Worm (Caenorhabditis elegans) whole organism, L2 larva: ENCODE data around the gene ccz-1.
A peak's percentile ranks its signal among the peaks of the same experiment; 100 is the strongest.

ENCODE experiments used
- C34F6.9 ChIP-seq: fragments of 150-350 bp; optimal IDR thresholded peaks from 2 replicates; lab custom pipeline; 2014; ENCODE audit warnings: missing biosample characterization, missing genetic modification characterization
- F13H6.1 ChIP-seq: sonication (generic microtip); optimal IDR thresholded peaks from 2 replicates; lab custom pipeline; 2016; ENCODE audit warnings: missing genetic modification characterization, missing compliant biosample characterization
- R02D3.7 ChIP-seq: fragments of 150-350 bp; optimal IDR thresholded peaks from 2 replicates; lab custom pipeline; 2014; ENCODE audit warnings: missing biosample characterization, missing genetic modification characterization
- Y55F3AM.14 ChIP-seq: fragments of 200-800 bp; sonication (Bioruptor generic); optimal IDR thresholded peaks from 2 replicates; lab custom pipeline; 2018; ENCODE audit warnings: mild to moderate bottlenecking, missing genetic modification characterization, missing compliant biosample characterization
- ZK546.5 ChIP-seq: sonication (generic microtip); optimal IDR thresholded peaks from 2 replicates; lab custom pipeline; 2017; ENCODE audit warnings: missing biosample characterization, missing genetic modification characterization
- alr-1 ChIP-seq: fragments of 150-350 bp; optimal IDR thresholded peaks from 2 replicates; lab custom pipeline; 2014; ENCODE audit warnings: missing biosample characterization, missing genetic modification characterization
- aly-2 ChIP-seq: fragments of 150-350 bp; optimal IDR thresholded peaks from 2 replicates; lab custom pipeline; 2014; ENCODE audit warnings: missing biosample characterization, missing genetic modification characterization
- ama-1 ChIP-seq: fragments of 150-350 bp; optimal IDR thresholded peaks from 2 replicates; lab custom pipeline; 2018; ENCODE audit warnings: inconsistent platforms
- blmp-1 ChIP-seq: sonication (generic microtip); optimal IDR thresholded peaks from 2 replicates; lab custom pipeline; 2017; ENCODE audit warnings: missing genetic modification characterization, mild to moderate bottlenecking, missing compliant biosample characterization, antibody characterized with exemption, moderate library complexity; ENCODE audit not compliant: insufficient read depth
- ceh-16 ChIP-seq: fragments of 150-350 bp; optimal IDR thresholded peaks from 2 replicates; lab custom pipeline; 2014; ENCODE audit warnings: missing biosample characterization, missing genetic modification characterization
- ceh-82 ChIP-seq: fragments of 150-350 bp; optimal IDR thresholded peaks from 2 replicates; lab custom pipeline; 2014; ENCODE audit warnings: missing biosample characterization, missing genetic modification characterization
- crh-2 ChIP-seq: sonication (generic microtip); optimal IDR thresholded peaks from 2 replicates; lab custom pipeline; 2017; ENCODE audit warnings: missing biosample characterization, missing genetic modification characterization
- dmd-4 ChIP-seq: sonication (generic microtip); optimal IDR thresholded peaks from 2 replicates; lab custom pipeline; 2017; ENCODE audit warnings: missing biosample characterization, missing genetic modification characterization
- egl-27 ChIP-seq: sonication (generic microtip); optimal IDR thresholded peaks from 3 replicates; lab custom pipeline; 2017; ENCODE audit warnings: missing biosample characterization, missing genetic modification reagents, missing genetic modification characterization
- elt-1 ChIP-seq: fragments of 150-350 bp; optimal IDR thresholded peaks from 2 replicates; lab custom pipeline; 2014; ENCODE audit warnings: missing biosample characterization, missing genetic modification characterization
- elt-3 ChIP-seq: sonication (generic microtip); optimal IDR thresholded peaks from 2 replicates; lab custom pipeline; 2017; ENCODE audit warnings: missing biosample characterization, missing genetic modification characterization
- fos-1 ChIP-seq: fragments of 150-350 bp; optimal IDR thresholded peaks from 2 replicates; lab custom pipeline; 2014; ENCODE audit warnings: missing biosample characterization, missing genetic modification characterization
- gmeb-1 ChIP-seq: fragments of 150-350 bp; optimal IDR thresholded peaks from 2 replicates; lab custom pipeline; 2014; ENCODE audit warnings: missing biosample characterization, missing genetic modification characterization
- lin-11 ChIP-seq: fragments of 150-350 bp; sonication (generic microtip); optimal IDR thresholded peaks from 2 replicates; lab custom pipeline; 2014; ENCODE audit warnings: missing biosample characterization, missing genetic modification characterization, inconsistent platforms, mixed read lengths
- lin-13 ChIP-seq: fragments of 150-350 bp; optimal IDR thresholded peaks from 2 replicates; lab custom pipeline; 2014; ENCODE audit warnings: missing biosample characterization, missing genetic modification reagents, missing genetic modification characterization
- lin-39 ChIP-seq: fragments of 150-350 bp; optimal IDR thresholded peaks from 2 replicates; lab custom pipeline; 2014; ENCODE audit warnings: missing biosample characterization, missing genetic modification reagents, missing genetic modification characterization
- lsy-2 ChIP-seq, 2 experiments: fragments of 150-350 bp in 1 of 2; sonication (generic microtip) in 1 of 2; optimal IDR thresholded peaks; 2 replicates each; lab custom pipeline; 2014 to 2017; ENCODE audit warnings: missing biosample characterization in 2 of 2, missing genetic modification characterization in 2 of 2
- mab-5 ChIP-seq: fragments of 150-350 bp; optimal IDR thresholded peaks from 2 replicates; lab custom pipeline; 2014; ENCODE audit warnings: missing biosample characterization, missing genetic modification characterization
- mbf-1 ChIP-seq: sonication (generic microtip); optimal IDR thresholded peaks from 2 replicates; lab custom pipeline; 2017; ENCODE audit warnings: missing biosample characterization, missing genetic modification characterization
- mdl-1 ChIP-seq, 2 experiments: fragments of 150-350 bp in 1 of 2; sonication (generic microtip) in 1 of 2; optimal IDR thresholded peaks; 2 replicates each; lab custom pipeline; 2017; ENCODE audit warnings: missing biosample characterization in 2 of 2, missing genetic modification characterization in 2 of 2
- nhr-10 ChIP-seq: sonication (generic microtip); optimal IDR thresholded peaks from 2 replicates; lab custom pipeline; 2017; ENCODE audit warnings: missing biosample characterization, missing genetic modification characterization
- nhr-11 ChIP-seq: fragments of 150-350 bp; optimal IDR thresholded peaks from 2 replicates; lab custom pipeline; 2014; ENCODE audit warnings: missing biosample characterization, missing genetic modification characterization
- nhr-12 ChIP-seq: fragments of 150-350 bp; optimal IDR thresholded peaks from 2 replicates; lab custom pipeline; 2014; ENCODE audit warnings: missing biosample characterization, missing genetic modification characterization
- nhr-129 ChIP-seq: fragments of 150-350 bp; optimal IDR thresholded peaks from 2 replicates; lab custom pipeline; 2014; ENCODE audit warnings: missing biosample characterization, missing genetic modification characterization
- nhr-21 ChIP-seq: fragments of 150-350 bp; optimal IDR thresholded peaks from 2 replicates; lab custom pipeline; 2014; ENCODE audit warnings: missing biosample characterization, missing genetic modification characterization
- nhr-23 ChIP-seq: fragments of 150-350 bp; optimal IDR thresholded peaks from 2 replicates; lab custom pipeline; 2014; ENCODE audit warnings: missing biosample characterization, missing genetic modification reagents, missing genetic modification characterization
- nhr-237 ChIP-seq: fragments of 150-350 bp; optimal IDR thresholded peaks from 2 replicates; lab custom pipeline; 2014; ENCODE audit warnings: missing biosample characterization, missing genetic modification characterization
- nhr-25 ChIP-seq: fragments of 150-350 bp; sonication (generic microtip); optimal IDR thresholded peaks from 3 replicates; lab custom pipeline; 2014; ENCODE audit warnings: missing biosample characterization, missing genetic modification characterization
- nhr-6 ChIP-seq: fragments of 150-350 bp; optimal IDR thresholded peaks from 2 replicates; lab custom pipeline; 2014; ENCODE audit warnings: missing biosample characterization, missing genetic modification characterization
- nhr-77 ChIP-seq: fragments of 150-350 bp; optimal IDR thresholded peaks from 2 replicates; lab custom pipeline; 2014; ENCODE audit warnings: missing biosample characterization, missing genetic modification characterization
- peb-1 ChIP-seq: fragments of 150-350 bp; optimal IDR thresholded peaks from 2 replicates; lab custom pipeline; 2014; ENCODE audit warnings: missing biosample characterization, missing genetic modification characterization
- sem-4 ChIP-seq: fragments of 150-350 bp; optimal IDR thresholded peaks from 2 replicates; lab custom pipeline; 2014; ENCODE audit warnings: missing biosample characterization, missing genetic modification reagents, missing genetic modification characterization
- skn-1 ChIP-seq: sonication (generic microtip); optimal IDR thresholded peaks from 2 replicates; lab custom pipeline; 2017; ENCODE audit warnings: missing biosample characterization, missing genetic modification characterization
- sma-3 ChIP-seq: sonication (generic microtip); optimal IDR thresholded peaks from 2 replicates; lab custom pipeline; 2016; ENCODE audit warnings: missing genetic modification reagents, missing genetic modification characterization, missing compliant biosample characterization
- sma-9 ChIP-seq, 2 experiments: fragments of 150-350 bp in 1 of 2; sonication (generic microtip) in 1 of 2; optimal IDR thresholded peaks; 2 replicates each; lab custom pipeline; 2014 to 2016; ENCODE audit warnings: missing genetic modification characterization in 2 of 2, mild to moderate bottlenecking in 1 of 2, missing biosample characterization in 1 of 2, missing compliant biosample characterization in 1 of 2, missing genetic modification reagents in 1 of 2, moderate library complexity in 1 of 2
- snpc-4 ChIP-seq: fragments of 150-350 bp; optimal IDR thresholded peaks from 2 replicates; lab custom pipeline; 2014; ENCODE audit warnings: missing biosample characterization, missing genetic modification characterization
- unc-39 ChIP-seq: fragments of 150-350 bp; optimal IDR thresholded peaks from 2 replicates; lab custom pipeline; 2014; ENCODE audit warnings: missing biosample characterization, missing genetic modification characterization
- unc-55 ChIP-seq: fragments of 150-350 bp; sonication (generic microtip); optimal IDR thresholded peaks from 3 replicates; lab custom pipeline; 2014; ENCODE audit warnings: missing biosample characterization, missing genetic modification reagents, missing genetic modification characterization
- unc-62 ChIP-seq: fragments of 150-350 bp; optimal IDR thresholded peaks from 2 replicates; lab custom pipeline; 2014; ENCODE audit warnings: missing biosample characterization, missing genetic modification reagents, missing genetic modification characterization
- zag-1 ChIP-seq: fragments of 150-350 bp; optimal IDR thresholded peaks from 2 replicates; lab custom pipeline; 2014; ENCODE audit warnings: missing biosample characterization, missing genetic modification characterization
- ztf-1 ChIP-seq: fragments of 200-800 bp; sonication (Bioruptor generic); conservative IDR thresholded peaks from 2 replicates; pipeline ENCODE4 v1.3.6; 2022; ENCODE audit warnings: missing genetic modification characterization, missing compliant biosample characterization
- ztf-11 ChIP-seq: sonication (generic microtip); optimal IDR thresholded peaks from 2 replicates; lab custom pipeline; 2017; ENCODE audit warnings: missing biosample characterization, missing genetic modification characterization
- ztf-4 ChIP-seq: fragments of 150-350 bp; optimal IDR thresholded peaks from 2 replicates; lab custom pipeline; 2014; ENCODE audit warnings: missing biosample characterization, missing genetic modification characterization

Gene ccz-1

DNA sequence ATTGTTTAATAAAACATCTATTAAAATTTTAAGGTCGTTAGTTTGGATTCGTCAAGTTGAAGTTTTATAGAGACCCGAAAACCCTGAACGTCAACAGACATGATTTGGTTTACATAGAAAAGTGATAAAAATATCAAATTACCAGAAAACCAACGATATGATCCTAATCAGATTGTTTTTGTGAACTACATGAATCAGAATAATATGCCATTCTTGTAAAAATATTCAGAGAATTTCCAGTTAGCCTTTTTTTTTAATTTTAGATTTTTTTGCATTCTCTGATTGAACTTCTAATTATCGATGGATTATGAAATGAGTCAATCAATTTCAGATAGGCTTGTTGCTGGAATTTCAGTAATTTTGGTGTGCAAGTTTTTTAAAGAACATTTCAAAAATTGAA is 32.4 kb downstream of the ccz-1 start, which contains the start of gene srx-96:
srx-96 (plus strand) TSS at position 301 of the 400 bp plus-strand sequence.
- no peak for TF ChIP-seq elt-3
- no peak for TF ChIP-seq gmeb-1 (tag; lab: Kevin White, UChicago)
- no peak for TF ChIP-seq ZK546.5 (tag; lab: Kevin White, UChicago)
- TF ChIP-seq lsy-2 (tag; optimal IDR thresholded peaks at IDR 0.05; lab: Kevin White, UChicago) = no peak
- TF ChIP-seq nhr-6 (tag; lab: Kevin White, UChicago) = no peak
- no peak for TF ChIP-seq nhr-25 (tag; lab: Kevin White, UChicago)
- no peak for TF ChIP-seq nhr-23 (tag; lab: Kevin White, UChicago)
- no peak for TF ChIP-seq skn-1 (tag; lab: Kevin White, UChicago)
- TF ChIP-seq sma-9 (GFP tag; optimal IDR thresholded peaks at IDR 0.05; lab: Kevin White, UChicago) = no peak
- no peak for TF ChIP-seq sma-9 (tag; optimal IDR thresholded peaks at IDR 0.05; lab: Kevin White, UChicago)
- TF ChIP-seq mab-5 (tag; lab: Kevin White, UChicago) = no peak
- TF ChIP-seq unc-55 = no peak
- no peak for TF ChIP-seq ztf-11 (tag; lab: Kevin White, UChicago)
- no peak for TF ChIP-seq egl-27 (tag; lab: Kevin White, UChicago)
- no peak for TF ChIP-seq lin-13 (GFP tag; lab: Kevin White, UChicago)
- TF ChIP-seq nhr-77 (tag; lab: Kevin White, UChicago) = no peak

DNA sequence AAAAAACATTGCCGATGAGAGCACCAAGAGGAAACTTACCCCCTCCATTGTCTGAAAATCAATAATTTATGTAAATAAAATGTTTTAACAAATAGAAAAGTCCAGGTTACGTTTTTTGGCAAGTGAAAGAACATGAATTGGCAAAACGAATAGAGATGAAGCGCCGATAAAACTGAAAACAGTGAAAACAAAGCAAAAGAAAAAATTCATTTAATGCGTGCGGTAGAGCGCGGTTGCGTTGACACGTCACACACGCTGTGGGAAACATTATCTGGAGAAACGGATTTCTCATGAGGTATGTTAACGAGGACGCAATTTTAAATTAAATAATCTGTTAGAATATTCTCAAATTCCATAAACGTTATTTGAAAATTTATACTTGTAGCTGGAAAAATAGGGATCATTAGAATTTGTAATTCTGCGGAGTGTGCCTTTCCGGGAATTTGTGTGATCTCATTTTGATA is 36.6 kb downstream of the ccz-1 start, which contains the start of gene zipt-9:
zipt-9 (minus strand) TSS at position 51 of the 464 bp plus-strand sequence.
- no peak for TF ChIP-seq mdl-1 (tag; optimal IDR thresholded peaks at IDR 0.05; lab: Kevin White, UChicago)
- peak; percentile 10 for TF ChIP-seq snpc-4 (tag; lab: Kevin White, UChicago)
- TF ChIP-seq ztf-11 (tag; lab: Kevin White, UChicago) = no peak
- TF ChIP-seq skn-1 (tag; lab: Kevin White, UChicago) = no peak
- TF ChIP-seq nhr-23 (tag; lab: Kevin White, UChicago) = no peak
- no peak for TF ChIP-seq mab-5 (tag; lab: Kevin White, UChicago)
- no peak for TF ChIP-seq ama-1
- TF ChIP-seq nhr-10 (tag; lab: Kevin White, UChicago) = no peak
- no peak for TF ChIP-seq nhr-25 (tag; lab: Kevin White, UChicago)
- TF ChIP-seq nhr-11 = no peak
- TF ChIP-seq unc-62 (GFP tag; lab: Kevin White, UChicago) = no peak
- TF ChIP-seq unc-39 (tag; lab: Kevin White, UChicago) = no peak
- TF ChIP-seq egl-27 (tag; lab: Kevin White, UChicago) = peak; percentile 65
- peak; percentile 57 for TF ChIP-seq lin-11 (tag; lab: Kevin White, UChicago)
- no peak for TF ChIP-seq nhr-6 (tag; lab: Kevin White, UChicago)
- TF ChIP-seq crh-2 (tag; lab: Kevin White, UChicago) = peak; percentile 89
- peak; percentile 84 for TF ChIP-seq sma-9 (GFP tag; optimal IDR thresholded peaks at IDR 0.05; lab: Kevin White, UChicago)
- TF ChIP-seq sma-9 (tag; optimal IDR thresholded peaks at IDR 0.05; lab: Kevin White, UChicago) = no peak
- TF ChIP-seq Y55F3AM.14 (GFP tag; lab: Kevin White, UChicago) = peak; percentile 20
- peak; percentile 50 to 86 for TF ChIP-seq lsy-2 (tag; optimal IDR thresholded peaks at IDR 0.05; lab: Kevin White, UChicago)
- TF ChIP-seq ceh-82 (tag; lab: Kevin White, UChicago) = peak; percentile 41
- TF ChIP-seq gmeb-1 (tag; lab: Kevin White, UChicago) = peak; percentile 73
- no peak for TF ChIP-seq ceh-16
- peak; percentile 53 for TF ChIP-seq sem-4 (tag; lab: Kevin White, UChicago)
- TF ChIP-seq nhr-237 (tag; lab: Kevin White, UChicago) = no peak
- peak; percentile 36 for TF ChIP-seq zag-1 (tag; lab: Kevin White, UChicago)
- no peak for TF ChIP-seq aly-2 (tag; lab: Kevin White, UChicago)
- TF ChIP-seq lin-39 (tag; lab: Kevin White, UChicago) = no peak
- TF ChIP-seq ztf-4 = no peak
- TF ChIP-seq ztf-1 (GFP tag; lab: Robert Waterston, UW) = no peak
- no peak for TF ChIP-seq R02D3.7 (tag; lab: Kevin White, UChicago)
- TF ChIP-seq lin-13 (GFP tag; lab: Kevin White, UChicago) = no peak
- TF ChIP-seq elt-3 = no peak
- TF ChIP-seq sma-3 = peak; percentile 94
- TF ChIP-seq nhr-77 (tag; lab: Kevin White, UChicago) = no peak
- no peak for TF ChIP-seq peb-1 (tag; lab: Kevin White, UChicago)
- TF ChIP-seq ZK546.5 (tag; lab: Kevin White, UChicago) = no peak
- no peak for TF ChIP-seq dmd-4
- peak; percentile 92 for TF ChIP-seq C34F6.9 (tag; lab: Kevin White, UChicago)
- peak; percentile 73 for TF ChIP-seq F13H6.1
- TF ChIP-seq blmp-1 (tag; lab: Kevin White, UChicago) = peak; percentile 64
- TF ChIP-seq mbf-1 (tag; lab: Kevin White, UChicago) = no peak
- TF ChIP-seq nhr-12 (tag; lab: Kevin White, UChicago) = no peak
- peak; percentile 70 for TF ChIP-seq fos-1
- no peak for TF ChIP-seq alr-1 (tag; lab: Kevin White, UChicago)
- TF ChIP-seq nhr-21 (tag; lab: Kevin White, UChicago) = peak; percentile 65
- no peak for TF ChIP-seq elt-1 (tag; lab: Kevin White, UChicago)
- TF ChIP-seq nhr-129 (tag; lab: Kevin White, UChicago) = peak; percentile 77
- TF ChIP-seq unc-55 = peak; percentile 90
